Worm (Caenorhabditis elegans): ENCODE results near the gene rsu-1.

ce11 chrIII:3493138-3493537, 21.3 kb downstream of the rsu-1 start, which contains the start of gene gly-14:
- no peak for TF ChIP-seq lin-13 (tag; optimal IDR thresholded peaks at IDR 0.05)
- no peak for TF ChIP-seq unc-39 (tag; optimal IDR thresholded peaks at IDR 0.05)
- no peak for TF ChIP-seq pha-4 (tag; optimal IDR thresholded peaks at IDR 0.05)
- TF ChIP-seq unc-62 (GFP tag; optimal IDR thresholded peaks at IDR 0.05), result no peak
- TF ChIP-seq elt-3 (tag; optimal IDR thresholded peaks at IDR 0.05), result no peak
- TF ChIP-seq blmp-1 (tag; optimal IDR thresholded peaks at IDR 0.05), result no peak
- TF ChIP-seq nhr-76 (tag; optimal IDR thresholded peaks at IDR 0.05), result no peak
